Worm (Caenorhabditis elegans): ENCODE results near the gene prx-14.
A peak's percentile ranks its signal among the peaks of the same experiment; 100 is the strongest.
"Not testable (repeated sequence)": the region's sequence is repeated elsewhere in the genome, so short reads cannot be mapped to it uniquely, and the experiment has no call there.

The prx-14 gene

DNA sequence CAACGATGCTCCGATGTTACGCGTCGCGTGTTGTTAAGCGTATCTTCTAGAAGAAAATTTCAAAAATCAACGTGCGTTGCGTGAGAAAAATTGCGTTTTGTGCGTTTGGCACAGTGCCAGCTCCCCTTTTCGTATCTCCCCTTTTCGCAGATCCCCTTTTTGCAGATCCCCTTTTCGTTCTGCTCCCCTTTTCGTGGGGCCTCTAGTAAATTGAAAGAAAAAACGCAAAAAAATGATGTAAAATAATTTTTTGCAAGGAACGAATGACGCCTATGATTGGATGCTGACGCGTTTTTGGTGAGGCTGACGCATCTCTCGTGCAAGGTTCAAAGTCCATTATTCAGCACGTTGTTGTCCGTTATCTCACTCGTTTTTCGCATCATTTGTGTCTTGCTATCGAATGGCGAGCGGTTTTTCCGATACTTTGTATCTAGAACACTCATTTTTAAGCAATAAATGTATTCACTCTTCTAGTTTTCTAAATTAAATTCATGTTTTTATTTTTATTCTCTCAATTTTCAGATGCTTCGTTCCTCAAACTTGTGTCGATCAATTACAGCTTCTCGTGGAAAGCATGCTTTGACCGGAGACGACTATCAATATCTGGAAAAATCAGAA, 3.7 kb upstream of the prx-14 start, which contains the start of gene cpt-2:
TSS of gene cpt-2 (plus strand) at position 523 of the 618 bp plus-strand sequence.
- TF ChIP-seq egl-18 (GFP tag; IDR thresholded peaks at IDR 0.05) (peak; percentile 80; the same call in 1 of the 2 replicates), rcor-1 (GFP tag; IDR thresholded peaks at IDR 0.05) (peak; percentile 95), Y67H2A.10 (GFP tag; conservative IDR thresholded peaks at IDR 0.05) (peak; percentile 43; the same call in 1 of the 2 replicates), Y53G8AR.9 (GFP tag; conservative IDR thresholded peaks at IDR 0.05) (peak; percentile 95), lin-54 (GFP tag; optimal IDR thresholded peaks at IDR 0.05) (peak; percentile 86), let-526 (GFP tag; IDR thresholded peaks at IDR 0.05) (peak; percentile 90), ztf-22 (GFP tag; optimal IDR thresholded peaks at IDR 0.05) (peak; percentile 16), hmg-1.2 (GFP tag; IDR thresholded peaks at IDR 0.05) (peak; percentile 65), F33H1.4 (GFP tag; IDR thresholded peaks at IDR 0.05) (peak; percentile 77), attf-6 (GFP tag; IDR thresholded peaks at IDR 0.05) (peak; percentile 53; the same call in 1 of the 2 replicates), bed-2 (GFP tag; IDR thresholded peaks at IDR 0.05) (peak; percentile 86), C06A6.2 (GFP tag; conservative IDR thresholded peaks at IDR 0.05) (peak; percentile 65), F22D6.2 (tag; optimal IDR thresholded peaks at IDR 0.05) (peak; percentile 35), atf-7 (tag; optimal IDR thresholded peaks at IDR 0.05) (peak; percentile 73), somi-1 (GFP tag; optimal IDR thresholded peaks at IDR 0.05) (peak; percentile 34), Y56A3A.18 (GFP tag; IDR thresholded peaks at IDR 0.05) (peak; percentile 58; the same call in 1 of the 2 replicates), cebp-1 (tag; optimal IDR thresholded peaks at IDR 0.05) (peak; percentile 83), egrh-3 (GFP tag; IDR thresholded peaks at IDR 0.05) (peak; percentile 81), nhr-80 (tag; optimal IDR thresholded peaks at IDR 0.05) (peak; percentile 84), dox-1 (GFP tag; IDR thresholded peaks at IDR 0.05) (peak; percentile 97), hmg-20 (GFP tag; IDR thresholded peaks at IDR 0.05) (peak; percentile 84; the same call in 1 of the 2 replicates), sea-2 (GFP tag; IDR thresholded peaks at IDR 0.05) (0 out of 2 replicates have a peak, but pooled peaks have one; percentile 20), attf-5 (GFP tag; optimal IDR thresholded peaks at IDR 0.05) (peak; percentile 75), B0336.3 (GFP tag; IDR thresholded peaks at IDR 0.05) (peak; percentile 76), xnd-1 (tag; optimal IDR thresholded peaks at IDR 0.05) (peak; percentile 44), ztf-25 (GFP tag; IDR thresholded peaks at IDR 0.05) (0 out of 2 replicates have a peak, but pooled peaks have one; percentile 35), madf-6 (GFP tag; IDR thresholded peaks at IDR 0.05) (peak; percentile 82), tlf-1 (GFP tag; optimal IDR thresholded peaks at IDR 0.05) (peak; percentile 71), ceh-91 (GFP tag; IDR thresholded peaks at IDR 0.05) (peak; percentile 80), K12H6.12 (tag; optimal IDR thresholded peaks at IDR 0.05) (peak; percentile 51), ztf-28 (GFP tag; IDR thresholded peaks at IDR 0.05) (peak; percentile 90), lir-1 (GFP tag; conservative IDR thresholded peaks at IDR 0.05) (peak; percentile 85), F23B12.7 (tag; optimal IDR thresholded peaks at IDR 0.05; ENCODE audit: insufficient read depth) (peak; percentile 48), mcd-1 (GFP tag; IDR thresholded peaks at IDR 0.05) (peak; percentile 92), athp-1 (tag; optimal IDR thresholded peaks at IDR 0.05) (peak; percentile 46), lsl-1 (GFP tag; optimal IDR thresholded peaks at IDR 0.05) (peak; percentile 62), madf-8 (GFP tag; conservative IDR thresholded peaks at IDR 0.05) (peak; percentile 63), B0035.1 (tag; optimal IDR thresholded peaks at IDR 0.05) (peak; percentile 54), ztf-6 (GFP tag; IDR thresholded peaks at IDR 0.05) (peak; percentile 68; the same call in 1 of the 2 replicates), ekl-4 (GFP tag; IDR thresholded peaks at IDR 0.05) (peak; percentile 86; the same call in 1 of the 2 replicates), ztf-18 (tag; optimal IDR thresholded peaks at IDR 0.05) (peak; percentile 97), T07F8.4 (tag; optimal IDR thresholded peaks at IDR 0.05) (peak; percentile 7), tbp1 (GFP tag; optimal IDR thresholded peaks at IDR 0.05) (peak; percentile 67), unc-130 (GFP tag; optimal IDR thresholded peaks at IDR 0.05) (peak; percentile 41), let-607 (tag; optimal IDR thresholded peaks at IDR 0.05) (peak; percentile 22 to 65), ceh-100 (GFP tag; IDR thresholded peaks at IDR 0.05) (peak; percentile 98)
- not testable (repeated sequence) for TF ChIP-seq cebp-1 (GFP tag; IDR thresholded peaks at IDR 0.05)
